Fruit fly (Drosophila melanogaster): ENCODE measurements around the gene Shaw.

DNA sequence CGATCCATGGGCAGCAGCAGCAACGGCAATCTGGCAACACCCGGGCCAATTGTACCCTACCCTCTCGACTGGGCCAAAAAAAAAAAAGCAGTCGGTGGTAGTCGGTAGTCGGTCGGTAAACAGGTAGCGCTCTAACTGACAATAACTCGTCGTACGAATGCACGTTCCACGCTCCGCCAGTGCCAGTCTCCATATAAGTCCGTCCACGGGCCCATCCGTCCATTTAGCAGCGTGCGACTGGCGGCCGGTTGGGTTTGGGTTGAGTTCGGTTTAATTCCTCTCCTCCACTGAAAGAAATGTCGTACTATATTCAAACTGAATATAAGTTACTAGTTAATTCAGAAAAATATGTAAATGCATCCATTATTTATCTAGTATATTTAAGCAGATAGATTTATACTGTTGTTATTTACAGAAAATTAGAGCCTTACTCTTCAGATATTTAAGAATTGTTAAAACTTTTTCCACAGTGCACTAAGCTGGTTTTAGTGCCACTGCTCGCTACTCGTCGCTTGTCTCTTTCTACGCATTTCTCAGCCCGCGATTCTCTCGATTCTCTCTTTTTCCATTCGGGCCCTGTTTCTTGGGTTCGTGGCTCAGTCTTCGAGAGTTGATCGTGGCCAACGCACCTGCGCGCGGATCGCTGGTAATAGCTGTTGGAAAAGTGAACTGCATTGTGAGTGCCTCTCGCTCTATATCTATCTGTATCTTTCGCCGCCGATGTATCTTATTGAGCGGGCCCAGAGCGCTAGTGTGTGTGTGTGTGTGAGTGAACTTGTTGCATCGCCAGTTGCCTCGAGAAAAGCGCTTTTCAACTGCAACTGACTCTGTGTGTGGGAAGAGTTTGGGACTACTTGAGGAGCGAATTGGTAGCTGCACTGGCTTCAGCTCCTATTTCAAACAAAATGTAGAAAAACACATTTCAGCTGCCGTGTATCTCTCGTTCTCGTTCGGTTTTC, 53.4 kb downstream of the Shaw start, which contains the start of gene bowl:
- TF ChIP-seq Mnt (GFP tag; optimal IDR thresholded peaks at IDR 0.05) (peak; percentile 61), CG14711 (tag; optimal IDR thresholded peaks at IDR 0.05) (peak; percentile 70), CG5204 (GFP tag; optimal IDR thresholded peaks at IDR 0.05) (peak; percentile 82), cic (GFP tag; optimal IDR thresholded peaks at IDR 0.05) (peak; percentile 54), Hr96 (GFP tag; optimal IDR thresholded peaks at IDR 0.05) (peak; percentile 73), CG7045 (GFP tag; optimal IDR thresholded peaks at IDR 0.05) (peak; percentile 80), Crg-1 (GFP tag; optimal IDR thresholded peaks at IDR 0.05) (peak; percentile 70), kay (GFP tag; ENCODE audit: borderline replicate concordance) (no peak)
